Fruit fly (Drosophila melanogaster) whole organism, pupa: Measurements from ENCODE around the gene CG4951.
"Not testable (repeated sequence)": the region's sequence is repeated elsewhere in the genome, so short reads cannot be mapped to it uniquely, and the experiment has no call there.

Source experiments
- CG10348 ChIP-seq: fragments of 200-800 bp; sonication (Bioruptor generic); IDR thresholded peaks from 2 replicates; pipeline ENCODE4 v1.3.6; 2022; ENCODE audit warnings: missing biosample characterization, missing genetic modification characterization
- CG14655 ChIP-seq: fragments of 200-800 bp; sonication (Bioruptor generic); optimal IDR thresholded peaks from 3 replicates; lab custom pipeline; 2017; ENCODE audit warnings: mild to moderate bottlenecking, missing biosample characterization, missing genetic modification reagents, missing genetic modification characterization
- CG15710 ChIP-seq: fragments of 200-800 bp; sonication (Bioruptor generic); optimal IDR thresholded peaks from 2 replicates; lab custom pipeline; 2018; ENCODE audit warnings: missing biosample characterization, mild to moderate bottlenecking, missing genetic modification characterization, moderate library complexity
- CG34367 ChIP-seq: fragments of 200-800 bp; sonication (Bioruptor generic); optimal IDR thresholded peaks from 2 replicates; lab custom pipeline; 2018; ENCODE audit warnings: missing biosample characterization, mild to moderate bottlenecking, missing genetic modification characterization
- CG4496 ChIP-seq: fragments of 200-800 bp; sonication (Bioruptor generic); IDR thresholded peaks from 3 replicates; pipeline ENCODE4 v1.3.6; 2022; ENCODE audit warnings: missing biosample characterization, missing genetic modification characterization
- CG8159 ChIP-seq: fragments of 200-800 bp; sonication (Bioruptor generic); optimal IDR thresholded peaks from 3 replicates; lab custom pipeline; 2018; ENCODE audit warnings: missing biosample characterization, mild to moderate bottlenecking, missing genetic modification characterization, moderate library complexity
- CG8301 ChIP-seq: fragments of 200-800 bp; sonication (Bioruptor generic); optimal IDR thresholded peaks from 2 replicates; lab custom pipeline; 2018; ENCODE audit warnings: missing biosample characterization, mild to moderate bottlenecking, missing genetic modification characterization
- CG9948 ChIP-seq: fragments of 200-800 bp; sonication (Bioruptor generic); optimal IDR thresholded peaks from 2 replicates; lab custom pipeline; 2018; ENCODE audit warnings: missing biosample characterization, mild to moderate bottlenecking, missing genetic modification characterization, moderate library complexity
- D1 ChIP-seq: fragments of 200-800 bp; sonication (Bioruptor generic); optimal IDR thresholded peaks from 2 replicates; lab custom pipeline; 2018; ENCODE audit warnings: missing biosample characterization, mild to moderate bottlenecking, missing genetic modification characterization, moderate library complexity
- EcR ChIP-seq: fragments of 200-800 bp; sonication (Bioruptor generic); optimal IDR thresholded peaks from 3 replicates; lab custom pipeline; 2019; ENCODE audit warnings: missing biosample characterization, missing genetic modification characterization, mild to moderate bottlenecking, moderate library complexity, missing genetic modification reagents
- Pif1A ChIP-seq: fragments of 200-800 bp; sonication (Bioruptor generic); optimal IDR thresholded peaks from 3 replicates; lab custom pipeline; 2016; ENCODE audit warnings: missing biosample characterization, missing genetic modification characterization
- Snoo ChIP-seq: fragments of 200-800 bp; sonication (Bioruptor generic); optimal IDR thresholded peaks from 3 replicates; lab custom pipeline; 2017; ENCODE audit warnings: missing biosample characterization, mild to moderate bottlenecking, missing genetic modification characterization, inconsistent platforms
- rn ChIP-seq: fragments of 200-800 bp; sonication (Bioruptor generic); IDR thresholded peaks from 2 replicates; pipeline ENCODE4 v1.3.6; 2022; ENCODE audit warnings: missing biosample characterization, missing genetic modification characterization

- not testable (repeated sequence) for TF ChIP-seq CG14655; CG10348 (GFP tag; lab: Robert Waterston, UW); EcR; Snoo (tag; lab: Kevin White, UChicago); CG34367 (tag; lab: Kevin White, UChicago); CG15710 (tag; lab: Kevin White, UChicago); CG8159 (tag; lab: Kevin White, UChicago); D1 (tag; lab: Kevin White, UChicago); Pif1A (GFP tag; lab: Kevin White, UChicago); CG8301 (tag; lab: Kevin White, UChicago); CG9948; rn (GFP tag; lab: Robert Waterston, UW); CG4496
Measured at dm6 chr3R:27963119-27963518, 9.2 kb upstream of the CG4951 start, which contains the start of the genes CG31131 and CG4849.
